Worm (Caenorhabditis elegans) whole organism, mixed stage, embryonic: ENCODE results near the gene folt-3.

Experiments
- ceh-43 ChIP-seq: fragments of 200-800 bp; sonication (Bioruptor generic); optimal IDR thresholded peaks from 2 replicates; lab custom pipeline; 2018; ENCODE audit warnings: mild to moderate bottlenecking, missing genetic modification characterization, moderate library complexity, missing compliant biosample characterization
- elt-1 ChIP-seq: sonication (generic microtip); optimal IDR thresholded peaks from 2 replicates; lab custom pipeline; 2017; ENCODE audit warnings: missing genetic modification characterization, mild to moderate bottlenecking, missing compliant biosample characterization, antibody characterized with exemption, moderate library complexity, borderline replicate concordance; ENCODE audit not compliant: insufficient read depth
- hlh-1 ChIP-seq: fragments of 150-350 bp; optimal IDR thresholded peaks from 2 replicates; lab custom pipeline; 2014; ENCODE audit warnings: missing biosample characterization, missing genetic modification reagents, missing genetic modification characterization
- lsy-2 ChIP-seq: fragments of 150-350 bp; optimal IDR thresholded peaks from 2 replicates; lab custom pipeline; 2014; ENCODE audit warnings: missing biosample characterization, missing genetic modification characterization
- nhr-28 ChIP-seq: fragments of 150-350 bp; optimal IDR thresholded peaks from 2 replicates; lab custom pipeline; 2014; ENCODE audit warnings: missing biosample characterization, missing genetic modification characterization
- ztf-11 ChIP-seq: fragments of 150-350 bp; optimal IDR thresholded peaks from 2 replicates; lab custom pipeline; 2014; ENCODE audit warnings: missing biosample characterization, missing genetic modification characterization

ce11 chrV:7590454-7590853, 19.1 kb downstream of the folt-3 start, which contains the start of gene C50E3.6:
- no peak for TF ChIP-seq elt-1 (tag; lab: Kevin White, UChicago)
- no peak for TF ChIP-seq ceh-43
- TF ChIP-seq hlh-1 (tag; lab: Kevin White, UChicago), result no peak
- TF ChIP-seq ztf-11 (tag; lab: Kevin White, UChicago), result no peak
- no peak for TF ChIP-seq nhr-28 (tag; lab: Kevin White, UChicago)
- no peak for TF ChIP-seq lsy-2 (tag; lab: Kevin White, UChicago)
